Worm (Caenorhabditis elegans): ENCODE results near the gene slt-1.

Gene slt-1

ce11 chrX:14659454-14659853 lies 14.7 kb upstream of the slt-1 start:
- TF ChIP-seq nhr-25 (tag; optimal IDR thresholded peaks at IDR 0.05) (no peak), unc-62 (GFP tag; optimal IDR thresholded peaks at IDR 0.05) (no peak), lin-11 (tag; optimal IDR thresholded peaks at IDR 0.05) (no peak), skn-1 (tag; optimal IDR thresholded peaks at IDR 0.05) (no peak), unc-55 (GFP tag; optimal IDR thresholded peaks at IDR 0.05) (no peak), dmd-4 (tag; optimal IDR thresholded peaks at IDR 0.05) (no peak), peb-1 (tag; optimal IDR thresholded peaks at IDR 0.05) (no peak), zag-1 (tag; optimal IDR thresholded peaks at IDR 0.05) (no peak), mab-5 (tag; optimal IDR thresholded peaks at IDR 0.05) (no peak), Y55F3AM.14 (GFP tag; optimal IDR thresholded peaks at IDR 0.05) (no peak), fos-1 (tag; optimal IDR thresholded peaks at IDR 0.05) (no peak), lin-39 (tag; optimal IDR thresholded peaks at IDR 0.05) (no peak), nhr-11 (tag; optimal IDR thresholded peaks at IDR 0.05) (no peak), mbf-1 (tag; optimal IDR thresholded peaks at IDR 0.05) (no peak), nhr-10 (tag; optimal IDR thresholded peaks at IDR 0.05) (no peak), ztf-4 (tag; optimal IDR thresholded peaks at IDR 0.05) (no peak), R02D3.7 (tag; optimal IDR thresholded peaks at IDR 0.05) (no peak), alr-1 (tag; optimal IDR thresholded peaks at IDR 0.05) (no peak)

- TF ChIP-seq gmeb-1 (tag; optimal IDR thresholded peaks at IDR 0.05) (no peak), snpc-4 (tag; optimal IDR thresholded peaks at IDR 0.05) (no peak)
Measured at ce11 chrX:14661918-14662317, 12.2 kb upstream of the slt-1 start.

ce11 chrX:14662460-14662859 lies 11.7 kb upstream of the slt-1 start:
- no peak for TF ChIP-seq sma-3 (GFP tag; optimal IDR thresholded peaks at IDR 0.05)
- TF ChIP-seq lin-39 (tag; optimal IDR thresholded peaks at IDR 0.05): no peak
- no peak for TF ChIP-seq sem-4 (tag; optimal IDR thresholded peaks at IDR 0.05)
- no peak for TF ChIP-seq fos-1 (tag; optimal IDR thresholded peaks at IDR 0.05)
- TF ChIP-seq lin-13 (GFP tag; optimal IDR thresholded peaks at IDR 0.05): no peak
- no peak for TF ChIP-seq nhr-21 (tag; optimal IDR thresholded peaks at IDR 0.05)
- no peak for TF ChIP-seq R02D3.7 (tag; optimal IDR thresholded peaks at IDR 0.05)
- no peak for TF ChIP-seq gmeb-1 (tag; optimal IDR thresholded peaks at IDR 0.05)
- TF ChIP-seq nhr-129 (tag; optimal IDR thresholded peaks at IDR 0.05): no peak

ce11 chrX:14664028-14664427 lies 10.1 kb upstream of the slt-1 start, which contains the start of gene C26G2.2:
TSS of gene C26G2.2 (plus strand) at chrX:14664328.
- no peak for TF ChIP-seq blmp-1 (tag; optimal IDR thresholded peaks at IDR 0.05; ENCODE audit: insufficient read depth)
- TF ChIP-seq ama-1 (optimal IDR thresholded peaks at IDR 0.05): no peak

ce11 chrX:14671300-14671699 lies 2.8 kb upstream of the slt-1 start:
- TF ChIP-seq nhr-11 (tag; optimal IDR thresholded peaks at IDR 0.05) (no peak), F13H6.1 (tag; optimal IDR thresholded peaks at IDR 0.05) (no peak), Y55F3AM.14 (GFP tag; optimal IDR thresholded peaks at IDR 0.05) (no peak), ceh-16 (tag; optimal IDR thresholded peaks at IDR 0.05) (no peak), mbf-1 (tag; optimal IDR thresholded peaks at IDR 0.05) (no peak), dmd-4 (tag; optimal IDR thresholded peaks at IDR 0.05) (no peak), mdl-1 (tag; optimal IDR thresholded peaks at IDR 0.05) (no peak), lsy-2 (tag; optimal IDR thresholded peaks at IDR 0.05) (no peak), nhr-129 (tag; optimal IDR thresholded peaks at IDR 0.05) (no peak)

ce11 chrX:14678983-14679382 lies 4.9 kb downstream of the slt-1 start:
- TF ChIP-seq crh-2 (tag; optimal IDR thresholded peaks at IDR 0.05) (peak; percentile 5), ztf-4 (tag; optimal IDR thresholded peaks at IDR 0.05) (no peak)

ce11 chrX:14680474-14680873 lies 6.3 kb downstream of the slt-1 start:
- TF ChIP-seq nhr-12 (tag; optimal IDR thresholded peaks at IDR 0.05) (no peak), snpc-4 (tag; optimal IDR thresholded peaks at IDR 0.05) (peak; percentile 81)

Measured in whole organism, L2 larva.